Worm (Caenorhabditis elegans): ENCODE data around the gene oxy-4.
A peak's percentile ranks its signal among the peaks of the same experiment; 100 is the strongest.

oxy-4 gene

ce11 chrIII:5159505-5159904, 931 bp upstream of the oxy-4 start, which contains the start of gene T10F2.5:
T10F2.5 (minus strand) TSS chrIII:5159605.
- TF ChIP-seq lin-38 (GFP tag; IDR thresholded peaks at IDR 0.05) (peak; percentile 34), lin-13 (GFP tag; optimal IDR thresholded peaks at IDR 0.05) (no peak)

ce11 chrIII:5155393-5155792, 3.2 kb downstream of the oxy-4 start:
- TF ChIP-seq ztf-7 (tag; optimal IDR thresholded peaks at IDR 0.05) (no peak), nhr-77 (tag; optimal IDR thresholded peaks at IDR 0.05) (no peak), mes-2 (tag; optimal IDR thresholded peaks at IDR 0.05; ENCODE audit: poor library complexity, severe bottlenecking) (peak; percentile 7), spr-3 (GFP tag; optimal IDR thresholded peaks at IDR 0.05) (no peak), nhr-28 (tag; optimal IDR thresholded peaks at IDR 0.05) (no peak), lin-39 (tag; optimal IDR thresholded peaks at IDR 0.05) (no peak), nhr-76 (tag; optimal IDR thresholded peaks at IDR 0.05) (no peak), ceh-20 (GFP tag; IDR thresholded peaks at IDR 0.05) (no peak), T26A8.4 (GFP tag; IDR thresholded peaks at IDR 0.05) (no peak), dmd-8 (GFP tag; IDR thresholded peaks at IDR 0.05) (no peak), ctbp-1 (GFP tag; IDR thresholded peaks at IDR 0.05) (0 out of 2 replicates have a peak, but pooled peaks have one; percentile 11), mxl-3 (GFP tag; optimal IDR thresholded peaks at IDR 0.05) (no peak), ceh-28 (tag; optimal IDR thresholded peaks at IDR 0.05) (no peak), lin-38 (GFP tag; IDR thresholded peaks at IDR 0.05) (0 out of 2 replicates have a peak, but pooled peaks have one; percentile 12), F26F4.8 (GFP tag; conservative IDR thresholded peaks at IDR 0.05) (no peak), duxl-1 (tag; optimal IDR thresholded peaks at IDR 0.05; ENCODE audit: poor library complexity) (no peak), arid-1 (GFP tag; conservative IDR thresholded peaks at IDR 0.05) (no peak), lim-7 (GFP tag; IDR thresholded peaks at IDR 0.05) (no peak), hif-1 (tag; optimal IDR thresholded peaks at IDR 0.05) (no peak)

ce11 chrIII:5153137-5153536, 5.4 kb downstream of the oxy-4 start, which contains the start of the genes rbm-42 and grwd-1:
rbm-42 (minus strand) TSS chrIII:5153229.
grwd-1 (plus strand) TSS chrIII:5153464.
- TF ChIP-seq lin-29 (GFP tag; IDR thresholded peaks at IDR 0.05) = no peak
- peak; percentile 30 for TF ChIP-seq dpl-1 (GFP tag; optimal IDR thresholded peaks at IDR 0.05)
- no peak for TF ChIP-seq tag-97 (GFP tag; IDR thresholded peaks at IDR 0.05)
- TF ChIP-seq nhr-111 (GFP tag; optimal IDR thresholded peaks at IDR 0.05) = no peak
- TF ChIP-seq php-3 (GFP tag; IDR thresholded peaks at IDR 0.05) = no peak
- peak; percentile 26 for TF ChIP-seq dve-1 (tag; optimal IDR thresholded peaks at IDR 0.05; ENCODE audit: insufficient read depth)
- TF ChIP-seq nhr-11 (tag; optimal IDR thresholded peaks at IDR 0.05) = no peak
- TF ChIP-seq mep-1 (tag; optimal IDR thresholded peaks at IDR 0.05) = peak; percentile 29
- peak; percentile 6 for TF ChIP-seq hlh-30 (tag; optimal IDR thresholded peaks at IDR 0.05; ENCODE audit: insufficient read depth)
- peak; percentile 37; the same call in 1 of the 2 replicates for TF ChIP-seq lin-38 (GFP tag; IDR thresholded peaks at IDR 0.05)
- TF ChIP-seq daf-16 (GFP tag; optimal IDR thresholded peaks at IDR 0.05) = no peak
- TF ChIP-seq daf-16 (tag; optimal IDR thresholded peaks at IDR 0.05) = peak; percentile 13
- no peak for TF ChIP-seq aha-1 (tag)
- peak; percentile 49 for TF ChIP-seq mes-2 (tag; optimal IDR thresholded peaks at IDR 0.05; ENCODE audit: poor library complexity, severe bottlenecking)
- peak in 1 of 2 experiments; percentile 62 for TF ChIP-seq lsy-2 (tag; optimal IDR thresholded peaks at IDR 0.05)

DNA sequence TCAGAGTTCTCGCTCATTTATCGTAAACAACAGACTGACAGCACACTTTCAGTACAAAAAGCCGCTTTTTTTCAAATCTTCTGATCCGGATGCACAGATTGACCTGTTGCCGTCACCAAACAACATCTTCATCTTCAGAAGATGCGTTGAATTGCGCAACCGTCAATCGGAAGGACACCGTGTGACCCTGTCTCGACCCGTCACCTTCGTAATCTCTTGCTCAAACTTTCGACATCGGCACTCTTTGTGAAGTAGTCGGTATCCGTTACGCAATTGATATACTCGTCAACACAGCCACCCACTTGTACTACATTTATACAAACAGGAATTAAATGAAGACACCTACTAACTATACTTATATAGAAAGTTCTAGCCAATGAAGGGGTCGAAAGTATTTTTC, 7.6 kb downstream of the oxy-4 start:
- no peak for TF ChIP-seq rbr-2 (tag; optimal IDR thresholded peaks at IDR 0.05)
- no peak for TF ChIP-seq fos-1 (tag; optimal IDR thresholded peaks at IDR 0.05)
- TF ChIP-seq zag-1 (tag; optimal IDR thresholded peaks at IDR 0.05) = no peak
- TF ChIP-seq lin-38 (GFP tag; IDR thresholded peaks at IDR 0.05) = no peak
- no peak for TF ChIP-seq tra-1 (GFP tag; IDR thresholded peaks at IDR 0.05)
- no peak for TF ChIP-seq F44E2.7 (GFP tag; IDR thresholded peaks at IDR 0.05)
- TF ChIP-seq cey-2 (tag; optimal IDR thresholded peaks at IDR 0.05; ENCODE audit: borderline replicate concordance, insufficient read depth) = no peak
- no peak for TF ChIP-seq mxl-2 (GFP tag; conservative IDR thresholded peaks at IDR 0.05)
- no peak for TF ChIP-seq spr-3 (GFP tag; optimal IDR thresholded peaks at IDR 0.05)
- no peak for TF ChIP-seq fkh-10 (GFP tag; optimal IDR thresholded peaks at IDR 0.05)
- TF ChIP-seq ceh-28 (tag; optimal IDR thresholded peaks at IDR 0.05) = no peak
- TF ChIP-seq daf-16 (GFP tag; optimal IDR thresholded peaks at IDR 0.05) = no peak
- TF ChIP-seq daf-16 (tag; optimal IDR thresholded peaks at IDR 0.05) = no peak
- no peak for TF ChIP-seq zfp-2 (tag; optimal IDR thresholded peaks at IDR 0.05)
- no peak for TF ChIP-seq daf-12 (tag; optimal IDR thresholded peaks at IDR 0.05)
- TF ChIP-seq hif-1 (tag; optimal IDR thresholded peaks at IDR 0.05) = no peak
- no peak for TF ChIP-seq nhr-111 (GFP tag; optimal IDR thresholded peaks at IDR 0.05)
- no peak for TF ChIP-seq arid-1 (GFP tag; conservative IDR thresholded peaks at IDR 0.05)
- TF ChIP-seq T20F7.1 (GFP tag; optimal IDR thresholded peaks at IDR 0.05) = no peak
- TF ChIP-seq snpc-4 (tag; optimal IDR thresholded peaks at IDR 0.05) = no peak
- TF ChIP-seq nhr-77 (tag; optimal IDR thresholded peaks at IDR 0.05) = no peak

Data from whole organism, L4 larva.